Fruit fly (Drosophila melanogaster): ENCODE results near the gene bcn92.

Gene bcn92

dm6 chrX:2123965-2124688, 25.3 kb downstream of the bcn92 start (continued):
- TF ChIP-seq odd (GFP tag; optimal IDR thresholded peaks at IDR 0.05) (peak; percentile 98), CG10274 (GFP tag; optimal IDR thresholded peaks at IDR 0.05) (peak; percentile 82), vfl (GFP tag; optimal IDR thresholded peaks at IDR 0.05) (peak; percentile 68), aop (GFP tag; IDR thresholded peaks at IDR 0.05) (no peak; the same call in none of the 2 replicates), sens-2 (GFP tag; IDR thresholded peaks at IDR 0.05) (peak; percentile 65), cad (GFP tag; optimal IDR thresholded peaks at IDR 0.05) (peak; percentile 2), Dref (GFP tag; IDR thresholded peaks at IDR 0.05) (peak; percentile 36; the same call in 1 of the 2 replicates), CG31388 (GFP tag; optimal IDR thresholded peaks at IDR 0.05) (peak; percentile 90), D19B (GFP tag; optimal IDR thresholded peaks at IDR 0.05) (peak; percentile 91), Dad (GFP tag; optimal IDR thresholded peaks at IDR 0.05) (peak; percentile 76), CG13894 (tag; optimal IDR thresholded peaks at IDR 0.05) (peak; percentile 86), unc-4 (GFP tag; IDR thresholded peaks at IDR 0.05; ENCODE audit: partially characterized antibody) (no peak), CG14441 (GFP tag; IDR thresholded peaks at IDR 0.05) (peak; percentile 93), Lim3 (GFP tag; IDR thresholded peaks at IDR 0.05) (peak; percentile 81), BEAF-32 (GFP tag; optimal IDR thresholded peaks at IDR 0.05) (no peak), sima (GFP tag; optimal IDR thresholded peaks at IDR 0.05) (no peak), HmgD (GFP tag; optimal IDR thresholded peaks at IDR 0.05) (no peak), CG5245 (GFP tag; optimal IDR thresholded peaks at IDR 0.05) (peak; percentile 81), hb (GFP tag; IDR thresholded peaks at IDR 0.05; ENCODE audit: partially characterized antibody) (peak; percentile 55; the same call in 1 of the 3 replicates), fu2 (GFP tag; optimal IDR thresholded peaks at IDR 0.05) (peak; percentile 81), B-H2 (GFP tag; optimal IDR thresholded peaks at IDR 0.05) (peak; percentile 94), Side (GFP tag; optimal IDR thresholded peaks at IDR 0.05) (peak; percentile 29), HLH4C (GFP tag; IDR thresholded peaks at IDR 0.05; ENCODE audit: partially characterized antibody) (no peak), dmrt11E (tag; optimal IDR thresholded peaks at IDR 0.05) (peak; percentile 99), CG5953 (GFP tag; IDR thresholded peaks at IDR 0.05) (peak; percentile 81), seq (GFP tag; IDR thresholded peaks at IDR 0.05) (peak; percentile 84), CG13296 (GFP tag; optimal IDR thresholded peaks at IDR 0.05) (peak; percentile 98), al (GFP tag; IDR thresholded peaks at IDR 0.05) (peak; percentile 89), nerfin-1 (tag; optimal IDR thresholded peaks at IDR 0.05) (peak; percentile 96), Camta (GFP tag; optimal IDR thresholded peaks at IDR 0.05) (peak; percentile 76), Meics (GFP tag; optimal IDR thresholded peaks at IDR 0.05) (peak; percentile 98), sd (tag; optimal IDR thresholded peaks at IDR 0.05) (peak; percentile 89), pb (GFP tag; optimal IDR thresholded peaks at IDR 0.05) (peak; percentile 72), CG10462 (GFP tag; optimal IDR thresholded peaks at IDR 0.05) (peak; percentile 86), CG12942 (GFP tag; optimal IDR thresholded peaks at IDR 0.05) (peak; percentile 93), zfh1 (GFP tag; IDR thresholded peaks at IDR 0.05) (peak; percentile 92), Eip74EF (GFP tag; optimal IDR thresholded peaks at IDR 0.05) (peak in 1 of 2 experiments; percentile 95), chm (GFP tag; IDR thresholded peaks at IDR 0.05) (peak; percentile 69; the same call in 1 of the 2 replicates), CG12744 (GFP tag; optimal IDR thresholded peaks at IDR 0.05) (peak; percentile 22), NC2α (GFP tag; optimal IDR thresholded peaks at IDR 0.05) (peak; percentile 62), CG1792 (GFP tag; optimal IDR thresholded peaks at IDR 0.05) (peak; percentile 73), tap (tag; optimal IDR thresholded peaks at IDR 0.05) (peak; percentile 96), fd102C (GFP tag; optimal IDR thresholded peaks at IDR 0.05) (peak; percentile 87), Nf-YA (GFP tag; IDR thresholded peaks at IDR 0.05) (peak; percentile 66; the same call in 1 of the 2 replicates), Rfx (GFP tag; IDR thresholded peaks at IDR 0.05) (peak; percentile 91), CG11093 (GFP tag; IDR thresholded peaks at IDR 0.05) (peak; percentile 92), CG16779 (GFP tag; IDR thresholded peaks at IDR 0.05) (peak; percentile 62; the same call in 1 of the 2 replicates), sim (GFP tag; IDR thresholded peaks at IDR 0.05) (no peak; the same call in 1 of the 2 replicates), CG15696 (tag; optimal IDR thresholded peaks at IDR 0.05) (peak; percentile 98), CG30431 (GFP tag; optimal IDR thresholded peaks at IDR 0.05) (peak; percentile 98)

All from whole organism, embryonic.